Worm (Caenorhabditis elegans) whole organism, late embryonic: ENCODE results near the gene reps-1.

Source experiments
- T23F11.4 ChIP-seq: fragments of 200-800 bp; sonication (Bioruptor generic); optimal IDR thresholded peaks from 2 replicates; lab custom pipeline; 2018; ENCODE audit warnings: mild to moderate bottlenecking, missing genetic modification characterization, missing compliant biosample characterization
- ama-1 ChIP-seq: fragments of 150-350 bp; optimal IDR thresholded peaks from 2 replicates; lab custom pipeline; 2014

- TF ChIP-seq T23F11.4 (GFP tag; lab: Kevin White, UChicago), result no peak
- TF ChIP-seq ama-1 (lab: Kevin White, UChicago), result no peak
These were observed 658 bp upstream of the reps-1 start for ce11 chrV:18990958-18991357.
